Fruit fly (Drosophila melanogaster) whole organism, embryonic: ENCODE data around the gene glob3.

Source experiments
- B-H2 ChIP-seq: fragments of 200-800 bp; sonication (Bioruptor generic); optimal IDR thresholded peaks from 2 replicates; lab custom pipeline; 2018; ENCODE audit warnings: missing biosample characterization, mild to moderate bottlenecking, missing genetic modification characterization
- BtbVII ChIP-seq: fragments of 200-800 bp; sonication (Bioruptor generic); optimal IDR thresholded peaks from 3 replicates; lab custom pipeline; 2017; ENCODE audit warnings: missing biosample characterization, mild to moderate bottlenecking, missing genetic modification characterization
- CG11093 ChIP-seq: fragments of 200-800 bp; sonication (Bioruptor generic); IDR thresholded peaks from 3 replicates; pipeline ENCODE4 v1.3.6; 2022; ENCODE audit warnings: missing biosample characterization, missing genetic modification characterization
- CG11398 ChIP-seq: fragments of 200-800 bp; sonication (Bioruptor generic); optimal IDR thresholded peaks from 2 replicates; lab custom pipeline; 2016; ENCODE audit warnings: missing biosample characterization, missing genetic modification characterization
- CG12104 ChIP-seq: fragments of 200-800 bp; sonication (Bioruptor generic); optimal IDR thresholded peaks from 3 replicates; lab custom pipeline; 2016; ENCODE audit warnings: missing biosample characterization, missing genetic modification characterization
- CG12299 ChIP-seq: fragments of 200-800 bp; sonication (Bioruptor generic); optimal IDR thresholded peaks from 2 replicates; lab custom pipeline; 2018; ENCODE audit warnings: missing biosample characterization, mild to moderate bottlenecking, missing genetic modification characterization
- CG15073 ChIP-seq: fragments of 200-800 bp; sonication (Bioruptor generic); optimal IDR thresholded peaks from 2 replicates; lab custom pipeline; 2016; ENCODE audit warnings: missing biosample characterization, missing genetic modification characterization
- CG15696 ChIP-seq: fragments of 200-800 bp; sonication (Bioruptor generic); optimal IDR thresholded peaks from 2 replicates; lab custom pipeline; 2019; ENCODE audit warnings: missing biosample characterization, mild to moderate bottlenecking, missing genetic modification characterization, moderate library complexity
- CG18599 ChIP-seq: fragments of 200-800 bp; sonication (Bioruptor generic); optimal IDR thresholded peaks from 3 replicates; lab custom pipeline; 2017; ENCODE audit warnings: missing biosample characterization, missing genetic modification characterization, mild to moderate bottlenecking, moderate library complexity, missing genetic modification reagents
- CG3726 ChIP-seq: fragments of 200-800 bp; sonication (Bioruptor generic); IDR thresholded peaks from 3 replicates; pipeline ENCODE4, ENCODE4 v1.3.6; 2022; ENCODE audit warnings: missing biosample characterization, missing genetic modification characterization
- CG5245 ChIP-seq: fragments of 200-800 bp; sonication (Bioruptor generic); optimal IDR thresholded peaks from 3 replicates; lab custom pipeline; 2016; ENCODE audit warnings: missing biosample characterization, missing genetic modification characterization
- CG7357 ChIP-seq: fragments of 200-800 bp; sonication (Bioruptor generic); IDR thresholded peaks from 3 replicates; pipeline ENCODE4 v1.3.6; 2022; ENCODE audit warnings: missing biosample characterization, missing genetic modification characterization
- CG7839 ChIP-seq: fragments of 200-800 bp; sonication (Bioruptor generic); optimal IDR thresholded peaks from 3 replicates; lab custom pipeline; 2018; ENCODE audit warnings: missing biosample characterization, mild to moderate bottlenecking, missing genetic modification characterization, moderate library complexity
- CG9437 ChIP-seq: fragments of 200-800 bp; sonication (Bioruptor generic); optimal IDR thresholded peaks from 2 replicates; lab custom pipeline; 2018; ENCODE audit warnings: missing biosample characterization, mild to moderate bottlenecking, missing genetic modification characterization
- CG9817 ChIP-seq: fragments of 200-800 bp; sonication (Bioruptor generic); optimal IDR thresholded peaks from 2 replicates; lab custom pipeline; 2018; ENCODE audit warnings: missing biosample characterization, mild to moderate bottlenecking, missing genetic modification characterization, moderate library complexity
- Dek ChIP-seq: fragments of 200-800 bp; sonication (Bioruptor generic); optimal IDR thresholded peaks from 3 replicates; lab custom pipeline; 2019; ENCODE audit warnings: missing biosample characterization, mild to moderate bottlenecking, missing genetic modification characterization, moderate library complexity
- Dref ChIP-seq: fragments of 200-800 bp; sonication (Bioruptor generic); IDR thresholded peaks from 2 replicates; pipeline ENCODE4 v1.3.6; 2022; ENCODE audit warnings: missing biosample characterization, missing genetic modification characterization
- H2.0 ChIP-seq: fragments of 200-800 bp; sonication (Bioruptor generic); IDR thresholded peaks from 2 replicates; pipeline ENCODE4 v1.3.6; 2022; ENCODE audit warnings: missing biosample characterization, missing genetic modification characterization
- Med ChIP-seq: fragments of 200-800 bp; sonication (Bioruptor generic); peaks from one replicate; lab custom pipeline; 2016; ENCODE audit warnings: missing biosample characterization, missing genetic modification characterization, mild to moderate bottlenecking, inconsistent platforms, moderate library complexity
- Neu2 ChIP-seq: fragments of 200-800 bp; sonication (Bioruptor generic); optimal IDR thresholded peaks from 3 replicates; lab custom pipeline; 2016; ENCODE audit warnings: missing biosample characterization, missing genetic modification characterization, borderline replicate concordance
- Oli ChIP-seq: fragments of 200-800 bp; sonication (Bioruptor generic); optimal IDR thresholded peaks from 2 replicates; lab custom pipeline; 2018; ENCODE audit warnings: missing biosample characterization, mild to moderate bottlenecking, missing genetic modification characterization, moderate library complexity
- Ravus ChIP-seq: fragments of 200-800 bp; sonication (Bioruptor generic); IDR thresholded peaks from 2 replicates; pipeline ENCODE4 v1.3.6; 2022; ENCODE audit warnings: missing biosample characterization, missing genetic modification characterization
- Rfx ChIP-seq: fragments of 200-800 bp; sonication (Bioruptor generic); IDR thresholded peaks from 2 replicates; pipeline ENCODE4 v1.3.6; 2022; ENCODE audit warnings: missing biosample characterization, missing genetic modification characterization
- Taf1 ChIP-seq: fragments of 200-800 bp; sonication (Bioruptor generic); IDR thresholded peaks from 2 replicates; pipeline ENCODE4 v1.3.6; 2022; ENCODE audit warnings: missing biosample characterization, missing genetic modification characterization
- az2 ChIP-seq: fragments of 200-800 bp; sonication (Bioruptor generic); optimal IDR thresholded peaks from 3 replicates; lab custom pipeline; 2016; ENCODE audit warnings: missing biosample characterization, missing genetic modification characterization
- bbx ChIP-seq: fragments of 200-800 bp; sonication (Bioruptor generic); IDR thresholded peaks from 2 replicates; pipeline ENCODE4 v1.3.6; 2022; ENCODE audit warnings: missing biosample characterization, missing genetic modification characterization; ENCODE audit not compliant: partially characterized antibody
- bowl ChIP-seq: fragments of 200-800 bp; sonication (Bioruptor generic); IDR thresholded peaks from 2 replicates; pipeline ENCODE4 v1.3.6; 2022; ENCODE audit warnings: missing biosample characterization, missing genetic modification characterization
- exex ChIP-seq: fragments of 200-800 bp; sonication (Bioruptor generic); optimal IDR thresholded peaks from 4 replicates; lab custom pipeline; 2018; ENCODE audit warnings: missing biosample characterization, mild to moderate bottlenecking, missing genetic modification characterization, moderate library complexity
- fd102C ChIP-seq: fragments of 200-800 bp; sonication (Bioruptor generic); optimal IDR thresholded peaks from 2 replicates; lab custom pipeline; 2018; ENCODE audit warnings: missing biosample characterization, mild to moderate bottlenecking, missing genetic modification characterization, moderate library complexity
- grau ChIP-seq: fragments of 200-800 bp; optimal IDR thresholded peaks from 3 replicates; lab custom pipeline; 2019; ENCODE audit warnings: missing biosample characterization, mild to moderate bottlenecking, missing genetic modification characterization, moderate library complexity
- gro ChIP-seq: fragments of 200-800 bp; sonication (Bioruptor generic); optimal IDR thresholded peaks from 2 replicates; lab custom pipeline; 2016; ENCODE audit warnings: missing biosample characterization, missing genetic modification characterization
- gsb ChIP-seq: fragments of 200-800 bp; sonication (Bioruptor generic); IDR thresholded peaks from 2 replicates; pipeline ENCODE4 v1.3.6; 2022; ENCODE audit warnings: missing biosample characterization, missing genetic modification characterization
- gt ChIP-seq: fragments of 200-800 bp; sonication (Bioruptor generic); IDR thresholded peaks from 2 replicates; pipeline ENCODE4 v1.3.6; 2022; ENCODE audit warnings: missing biosample characterization, missing genetic modification characterization
- hth ChIP-seq: fragments of >200 bp; optimal IDR thresholded peaks from 2 replicates; lab custom pipeline; 2017; ENCODE audit warnings: inconsistent platforms
- ind ChIP-seq: fragments of 200-800 bp; sonication (Bioruptor generic); optimal IDR thresholded peaks from 3 replicates; lab custom pipeline; 2016; ENCODE audit warnings: missing biosample characterization, missing genetic modification characterization
- ken ChIP-seq: fragments of 200-800 bp; sonication (Bioruptor generic); IDR thresholded peaks from 3 replicates; pipeline ENCODE4 v1.3.6; 2022; ENCODE audit warnings: missing biosample characterization, missing genetic modification characterization
- lola ChIP-seq, 3 experiments: fragments of >200 bp in 2 of 3; fragments of 200-800 bp in 1 of 3; sonication (Bioruptor generic) in 1 of 3; optimal IDR thresholded peaks; 2 replicates each; lab custom pipeline; 2017 to 2019; ENCODE audit warnings: missing biosample characterization in 3 of 3, missing genetic modification characterization in 3 of 3, mild to moderate bottlenecking in 1 of 3, moderate library complexity in 1 of 3
- lov ChIP-seq, 2 experiments: fragments of 200-800 bp in 1 of 2; fragments of >200 bp in 1 of 2; sonication (Bioruptor generic) in 1 of 2; IDR thresholded peaks in 1 of 2; optimal IDR thresholded peaks in 1 of 2; 2 replicates in 1 of 2; 3 replicates in 1 of 2; pipeline versions ENCODE4 v1.3.6 to Lab custom; 2017 to 2022; ENCODE audit warnings: missing biosample characterization in 1 of 2, missing genetic modification characterization in 1 of 2
- oc ChIP-seq: fragments of 200-800 bp; sonication (Bioruptor generic); optimal IDR thresholded peaks from 2 replicates; lab custom pipeline; 2018; ENCODE audit warnings: missing biosample characterization, mild to moderate bottlenecking, missing genetic modification characterization, moderate library complexity
- pb ChIP-seq: fragments of 200-800 bp; sonication (Bioruptor generic); optimal IDR thresholded peaks from 3 replicates; lab custom pipeline; 2016; ENCODE audit warnings: missing biosample characterization, missing genetic modification characterization
- ranshi ChIP-seq: fragments of 200-800 bp; sonication (Bioruptor generic); IDR thresholded peaks from 2 replicates; pipeline ENCODE4 v1.3.6; 2022; ENCODE audit warnings: missing biosample characterization, missing genetic modification characterization
- repo ChIP-seq: fragments of 200-800 bp; sonication (Bioruptor generic); optimal IDR thresholded peaks from 2 replicates; lab custom pipeline; 2016; ENCODE audit warnings: missing biosample characterization, missing genetic modification characterization
- sens-2 ChIP-seq: fragments of 200-800 bp; sonication (Bioruptor generic); IDR thresholded peaks from 2 replicates; pipeline ENCODE4 v1.3.6; 2022; ENCODE audit warnings: missing biosample characterization, missing genetic modification characterization
- seq ChIP-seq: fragments of 200-800 bp; sonication (Bioruptor generic); IDR thresholded peaks from 2 replicates; pipeline ENCODE4 v1.3.6; 2022; ENCODE audit warnings: missing biosample characterization, missing genetic modification characterization
- slou ChIP-seq: fragments of 200-800 bp; sonication (Bioruptor generic); optimal IDR thresholded peaks from 3 replicates; lab custom pipeline; 2016; ENCODE audit warnings: missing biosample characterization, missing genetic modification characterization
- sr ChIP-seq: fragments of 200-800 bp; sonication (Bioruptor generic); IDR thresholded peaks from 3 replicates; pipeline ENCODE4 v1.3.6; 2022; ENCODE audit warnings: missing biosample characterization, missing genetic modification characterization
- ssp ChIP-seq: fragments of 200-800 bp; sonication (Bioruptor generic); IDR thresholded peaks from 2 replicates; pipeline ENCODE4 v1.3.6; 2022; ENCODE audit warnings: missing biosample characterization, missing genetic modification characterization
- sug ChIP-seq: fragments of 200-800 bp; optimal IDR thresholded peaks from 2 replicates; lab custom pipeline; 2019; ENCODE audit warnings: missing biosample characterization, mild to moderate bottlenecking, missing genetic modification characterization, moderate library complexity

The glob3 gene

DNA sequence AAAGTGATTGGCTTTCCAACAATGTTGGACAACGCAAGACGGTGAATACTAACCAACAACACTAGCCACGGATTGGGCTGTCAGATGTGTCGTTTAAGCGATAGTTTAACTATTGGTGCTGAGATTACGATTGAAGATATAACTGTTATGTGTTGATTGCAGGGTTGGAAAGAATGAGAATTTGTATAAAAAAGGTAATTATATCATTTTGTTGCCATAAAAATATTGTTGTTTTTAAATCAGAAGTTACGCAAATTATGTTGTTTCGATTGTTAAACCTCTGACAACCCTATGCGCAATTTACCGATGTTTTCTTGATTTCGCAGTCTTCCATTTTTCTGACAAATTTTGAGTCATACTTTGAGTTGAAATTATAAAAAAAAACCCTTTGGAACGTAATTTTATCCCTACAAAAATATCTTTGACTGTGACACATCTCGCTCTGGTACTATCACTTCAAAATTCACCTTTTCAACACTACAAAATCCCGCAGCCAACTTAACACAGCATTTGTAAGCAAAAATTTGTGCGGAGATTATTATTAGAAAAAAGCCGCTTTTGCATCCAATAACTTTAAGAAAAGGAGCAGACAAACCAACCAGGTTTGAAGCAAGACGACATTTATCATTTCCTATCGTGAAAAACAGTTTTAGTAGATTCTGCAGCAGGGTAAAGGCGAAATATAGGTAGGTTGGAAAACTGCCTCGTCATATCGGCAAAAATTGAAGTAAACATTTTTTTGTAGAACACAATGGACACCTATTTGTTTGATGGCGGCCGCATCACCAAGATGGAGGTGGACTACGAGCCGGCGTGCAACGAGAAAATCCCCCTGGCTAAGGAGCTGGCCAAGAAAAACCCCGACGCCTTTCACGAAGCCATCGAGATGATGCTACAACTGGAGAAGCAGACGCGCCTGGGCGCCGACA lies 40.6 kb upstream of the glob3 start, which contains the start of the genes Hat1 and Rpn5 (continued):
- 0 out of 2 replicates have a peak, but pooled peaks have one; percentile 5 for TF ChIP-seq Ravus
- TF ChIP-seq sug: peak; percentile 70
- TF ChIP-seq Oli (tag; lab: Kevin White, UChicago): peak; percentile 75
- TF ChIP-seq CG15696 (tag; lab: Kevin White, UChicago): peak; percentile 62
- peak; percentile 65 for TF ChIP-seq bbx (GFP tag; lab: Robert Waterston, UW)
- peak; percentile 59 for TF ChIP-seq H2.0 (GFP tag; lab: Robert Waterston, UW)
- peak; percentile 68 for TF ChIP-seq ssp (GFP tag; lab: Robert Waterston, UW)
- TF ChIP-seq CG9437 (GFP tag; lab: Kevin White, UChicago): peak; percentile 87
- peak; percentile 31 for TF ChIP-seq B-H2 (GFP tag; lab: Kevin White, UChicago)
- peak; percentile 73 for TF ChIP-seq Dek (tag; lab: Kevin White, UChicago)
- no peak for TF ChIP-seq gsb (GFP tag; lab: Robert Waterston, UW)
- peak; percentile 69 for TF ChIP-seq slou (GFP tag; lab: Kevin White, UChicago)
- TF ChIP-seq gt (GFP tag; lab: Robert Waterston, UW): no peak
- peak; percentile 97 for TF ChIP-seq Med (GFP tag; lab: Kevin White, UChicago)
- TF ChIP-seq ranshi (GFP tag; lab: Robert Waterston, UW): peak; percentile 28; the same call in 1 of the 2 replicates
- peak; percentile 76 for TF ChIP-seq CG9817 (tag; lab: Kevin White, UChicago)
- TF ChIP-seq Taf1 (GFP tag; lab: Robert Waterston, UW): peak; percentile 58; the same call in 1 of the 2 replicates
- TF ChIP-seq CG15073 (GFP tag; lab: Kevin White, UChicago): peak; percentile 32
- TF ChIP-seq hth: no peak
- TF ChIP-seq az2 (GFP tag; lab: Kevin White, UChicago): peak; percentile 84
- peak; percentile 83 for TF ChIP-seq Rfx (GFP tag; lab: Robert Waterston, UW)
- TF ChIP-seq CG18599 (GFP tag; lab: Kevin White, UChicago): peak; percentile 82
- peak; percentile 82 for TF ChIP-seq CG5245 (GFP tag; lab: Kevin White, UChicago)
- TF ChIP-seq lola (GFP tag; optimal IDR thresholded peaks at IDR 0.05; lab: Kevin White, UChicago): peak in 1 of 3 experiments; percentile 81
- TF ChIP-seq Dref (GFP tag; lab: Robert Waterston, UW): peak; percentile 30; the same call in 1 of the 2 replicates
- TF ChIP-seq BtbVII (GFP tag; lab: Kevin White, UChicago): peak; percentile 60
- TF ChIP-seq CG7839 (tag; lab: Kevin White, UChicago): peak; percentile 69
- peak; percentile 77 for TF ChIP-seq CG11398 (GFP tag; lab: Kevin White, UChicago)
- no peak for TF ChIP-seq sr (GFP tag; lab: Robert Waterston, UW)
- TF ChIP-seq lov (optimal IDR thresholded peaks at IDR 0.05; lab: Kevin White, UChicago): no peak
- TF ChIP-seq lov (GFP tag; IDR thresholded peaks at IDR 0.05; lab: Robert Waterston, UW): no peak
- peak; percentile 69 for TF ChIP-seq CG12104 (GFP tag; lab: Kevin White, UChicago)
- no peak for TF ChIP-seq CG3726 (GFP tag; lab: Robert Waterston, UW)
- peak; percentile 78 for TF ChIP-seq gro
- TF ChIP-seq pb (GFP tag; lab: Kevin White, UChicago): peak; percentile 78
- TF ChIP-seq bowl (GFP tag; lab: Robert Waterston, UW): no peak
- TF ChIP-seq ken (GFP tag; lab: Robert Waterston, UW): 0 out of 3 replicates have a peak, but pooled peaks have one; percentile 60
- TF ChIP-seq repo: peak; percentile 76
- peak; percentile 90 for TF ChIP-seq ind
- TF ChIP-seq oc: peak; percentile 0
- peak; percentile 44; the same call in 1 of the 2 replicates for TF ChIP-seq seq (GFP tag; lab: Robert Waterston, UW)
- TF ChIP-seq CG11093: peak; percentile 62; the same call in 1 of the 3 replicates
- peak; percentile 74 for TF ChIP-seq Neu2 (GFP tag; lab: Kevin White, UChicago)
- TF ChIP-seq sens-2 (GFP tag; lab: Robert Waterston, UW): no peak
- no peak for TF ChIP-seq fd102C (GFP tag; lab: Kevin White, UChicago)
- TF ChIP-seq CG12299 (tag; lab: Kevin White, UChicago): peak; percentile 26
- TF ChIP-seq grau (tag; lab: Kevin White, UChicago): peak; percentile 67
- TF ChIP-seq exex: peak; percentile 32
- peak; percentile 50; the same call in 2 of the 3 replicates for TF ChIP-seq CG7357
